Fruit fly (Drosophila melanogaster): ENCODE measurements around the gene cindr.

cindr gene

DNA sequence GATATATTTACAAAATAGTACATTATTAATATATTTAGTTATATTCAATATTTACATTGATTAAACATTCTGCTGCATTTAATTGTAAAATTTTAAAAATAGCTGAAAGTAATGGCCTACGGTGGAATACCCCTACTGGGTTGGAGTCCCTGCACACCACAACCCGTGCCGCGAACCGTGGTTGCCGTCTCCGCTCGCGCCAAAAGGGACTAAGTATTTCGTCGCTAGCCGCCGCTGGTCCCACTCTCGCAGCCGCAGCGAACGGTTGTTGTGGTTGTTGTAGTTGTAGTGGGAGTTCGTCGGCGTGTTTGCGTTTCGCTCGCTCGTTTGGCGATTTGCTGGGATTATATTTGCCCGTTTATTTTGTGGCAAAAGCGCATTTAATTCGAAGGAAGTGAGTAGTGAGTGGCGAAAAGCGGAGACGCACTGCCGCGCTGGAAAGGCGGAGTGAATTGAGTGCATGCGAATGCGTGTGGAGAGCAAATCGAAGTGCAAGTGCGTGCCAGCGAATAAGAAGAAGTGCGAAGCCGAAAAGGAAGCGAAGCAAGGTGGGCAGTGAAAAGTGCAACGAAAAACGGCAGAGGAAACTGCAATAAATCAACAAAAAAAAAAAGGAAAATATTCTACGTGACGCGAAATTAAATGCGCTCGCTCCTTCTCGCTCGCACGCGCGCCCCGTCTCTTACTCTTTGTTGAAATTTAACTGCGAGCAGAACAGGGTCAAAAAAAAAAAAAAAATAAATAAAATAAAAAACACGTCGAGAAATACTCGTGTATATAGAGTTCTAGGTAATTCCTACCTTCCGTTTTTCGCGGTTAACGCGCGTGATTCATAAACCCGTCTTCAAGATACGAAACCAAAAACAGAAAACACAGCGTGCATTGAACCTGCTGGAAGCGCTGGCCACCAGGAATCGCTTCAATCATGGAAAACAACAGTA lies at the start of gene cindr (continued):
- peak; percentile 6 for TF ChIP-seq lz (GFP tag; optimal IDR thresholded peaks at IDR 0.05)
- peak; percentile 15 for TF ChIP-seq Sox102F (GFP tag; optimal IDR thresholded peaks at IDR 0.05)

DNA sequence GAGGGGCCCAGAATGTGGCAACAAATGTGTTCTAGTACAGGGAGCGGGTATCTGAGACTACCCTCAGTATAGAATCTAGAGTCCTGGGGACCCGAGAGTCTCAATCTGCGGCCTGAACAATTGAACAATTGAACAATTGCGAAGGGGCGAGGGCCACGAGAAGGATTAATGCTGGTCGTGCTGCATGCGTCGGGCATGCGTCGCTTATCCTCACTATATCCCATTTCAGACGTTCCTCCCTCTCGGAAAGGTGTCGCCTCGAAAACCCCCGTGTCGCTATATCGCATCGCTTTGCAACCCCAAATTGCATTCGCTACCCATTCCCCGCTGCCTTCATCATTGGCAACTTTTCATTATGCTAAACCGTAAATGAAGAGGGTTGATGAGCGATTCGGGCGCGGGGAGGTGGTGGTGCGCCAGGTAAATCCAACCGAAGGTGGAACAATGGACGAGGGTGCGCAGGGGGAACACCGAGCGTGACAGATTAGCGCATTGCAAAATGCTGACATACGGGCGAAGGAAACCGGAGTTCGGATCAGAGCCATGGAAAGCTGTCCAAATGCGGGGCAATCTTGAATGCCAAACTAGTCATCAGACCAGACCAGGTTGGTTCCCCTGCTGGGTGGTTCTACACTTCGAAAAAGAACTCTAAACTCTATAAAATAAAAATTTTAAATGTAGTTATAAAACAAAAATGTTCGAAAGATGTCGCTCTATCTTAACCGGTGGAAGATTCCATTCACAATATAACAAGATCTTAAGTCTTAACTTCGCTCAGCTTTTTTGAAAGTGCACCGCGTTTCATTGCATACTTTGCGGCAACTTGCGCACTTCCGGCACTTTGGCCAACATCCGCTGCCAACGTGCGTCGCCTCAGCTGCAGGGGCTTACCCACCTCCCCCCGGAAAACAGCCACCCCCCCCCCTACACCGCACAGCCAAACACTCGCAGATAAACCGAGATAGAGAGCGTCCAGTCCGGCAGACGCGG lies 49.4 kb upstream of the cindr start:
- TF ChIP-seq Eip75B (GFP tag; optimal IDR thresholded peaks at IDR 0.05): no peak
- peak; percentile 43 for TF ChIP-seq CG3919 (GFP tag; optimal IDR thresholded peaks at IDR 0.05)
- TF ChIP-seq CG6792 (GFP tag; optimal IDR thresholded peaks at IDR 0.05): no peak
- peak; percentile 1 for TF ChIP-seq cyc (GFP tag; optimal IDR thresholded peaks at IDR 0.05)
- TF ChIP-seq svp (GFP tag): peak; percentile 48
- TF ChIP-seq Met (GFP tag; optimal IDR thresholded peaks at IDR 0.05): peak; percentile 9
- peak; percentile 49 for TF ChIP-seq Eip78C (GFP tag)
- TF ChIP-seq spab (GFP tag; optimal IDR thresholded peaks at IDR 0.05): peak; percentile 20
- TF ChIP-seq achi (GFP tag; optimal IDR thresholded peaks at IDR 0.05): peak; percentile 14

DNA sequence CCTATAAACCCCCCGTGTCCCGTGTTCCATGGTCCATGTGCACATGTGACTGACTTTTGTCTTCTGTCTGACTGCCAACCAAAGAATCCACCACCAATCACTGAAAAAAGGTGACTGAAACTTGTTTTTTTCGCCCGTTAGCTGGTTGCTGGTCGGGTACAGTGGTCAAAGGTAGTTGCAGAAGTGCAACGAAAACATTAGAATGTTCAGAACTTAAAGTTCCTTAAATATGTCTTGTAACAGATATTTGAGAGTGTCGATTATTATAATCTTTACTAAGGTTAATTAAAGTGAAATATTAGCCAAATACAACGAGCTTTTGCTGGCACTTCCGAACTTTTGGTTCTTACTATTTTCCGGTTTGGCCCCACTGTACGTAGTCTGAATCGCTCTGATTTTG lies 47.3 kb upstream of the cindr start:
- TF ChIP-seq acj6 (GFP tag; optimal IDR thresholded peaks at IDR 0.05): peak; percentile 4
- no peak for TF ChIP-seq CG8319 (GFP tag; optimal IDR thresholded peaks at IDR 0.05)
- TF ChIP-seq lz (GFP tag; optimal IDR thresholded peaks at IDR 0.05): peak; percentile 44
- peak; percentile 68 for TF ChIP-seq topi (GFP tag; optimal IDR thresholded peaks at IDR 0.05)
- TF ChIP-seq CG11294 (GFP tag; IDR thresholded peaks at IDR 0.05): no peak
- TF ChIP-seq CG4318 (GFP tag; optimal IDR thresholded peaks at IDR 0.05): no peak
- TF ChIP-seq CG10669 (GFP tag; optimal IDR thresholded peaks at IDR 0.05): peak; percentile 1
- no peak for TF ChIP-seq CG15336 (GFP tag; IDR thresholded peaks at IDR 0.05)
- TF ChIP-seq CG6792 (GFP tag; optimal IDR thresholded peaks at IDR 0.05): peak; percentile 45
- peak; percentile 17 for TF ChIP-seq Eip75B (GFP tag; optimal IDR thresholded peaks at IDR 0.05)
- peak; percentile 38 for TF ChIP-seq vri (GFP tag; optimal IDR thresholded peaks at IDR 0.05)
- no peak for TF ChIP-seq CG9139 (GFP tag; optimal IDR thresholded peaks at IDR 0.05)
- TF ChIP-seq Gug (GFP tag; IDR thresholded peaks at IDR 0.05): no peak
- no peak for TF ChIP-seq CG3032 (tag; optimal IDR thresholded peaks at IDR 0.05)
- peak; percentile 68 for TF ChIP-seq esn (GFP tag; optimal IDR thresholded peaks at IDR 0.05)
- peak; percentile 57 for TF ChIP-seq Met (GFP tag; optimal IDR thresholded peaks at IDR 0.05)
- no peak for TF ChIP-seq salr (GFP tag; optimal IDR thresholded peaks at IDR 0.05)
- no peak for TF ChIP-seq CG6276 (GFP tag; optimal IDR thresholded peaks at IDR 0.05)
- TF ChIP-seq eg (GFP tag; IDR thresholded peaks at IDR 0.05): no peak
- TF ChIP-seq cyc (GFP tag; optimal IDR thresholded peaks at IDR 0.05): peak; percentile 44
- TF ChIP-seq Sox15 (GFP tag; optimal IDR thresholded peaks at IDR 0.05): peak; percentile 8
- peak; percentile 64 for TF ChIP-seq Smox (GFP tag; optimal IDR thresholded peaks at IDR 0.05)
- TF ChIP-seq dac (GFP tag; optimal IDR thresholded peaks at IDR 0.05): no peak
- no peak for TF ChIP-seq CG8632 (GFP tag; optimal IDR thresholded peaks at IDR 0.05)
- TF ChIP-seq OdsH (GFP tag; optimal IDR thresholded peaks at IDR 0.05): no peak
- peak; percentile 24 for TF ChIP-seq achi (GFP tag; optimal IDR thresholded peaks at IDR 0.05)
- no peak for TF ChIP-seq Hr4 (GFP tag; optimal IDR thresholded peaks at IDR 0.05)
- TF ChIP-seq CG6808 (GFP tag; optimal IDR thresholded peaks at IDR 0.05): no peak
- no peak for TF ChIP-seq CG8119 (GFP tag; IDR thresholded peaks at IDR 0.05)
- peak; percentile 46 for TF ChIP-seq CG3919 (GFP tag; optimal IDR thresholded peaks at IDR 0.05)
- TF ChIP-seq CG32006 (GFP tag; optimal IDR thresholded peaks at IDR 0.05): peak; percentile 4
- peak; percentile 6 for TF ChIP-seq Ets96B (tag; optimal IDR thresholded peaks at IDR 0.05)
- peak; percentile 4 for TF ChIP-seq spab (GFP tag; optimal IDR thresholded peaks at IDR 0.05)
- no peak for TF ChIP-seq Lpt (GFP tag; optimal IDR thresholded peaks at IDR 0.05)
- peak; percentile 29 for TF ChIP-seq Sox14 (GFP tag; optimal IDR thresholded peaks at IDR 0.05)
- no peak for TF ChIP-seq dsx (GFP tag; optimal IDR thresholded peaks at IDR 0.05; ENCODE audit: poor library complexity, severe bottlenecking)
- TF ChIP-seq fd59A (GFP tag; optimal IDR thresholded peaks at IDR 0.05): no peak
- TF ChIP-seq fkh (GFP tag; optimal IDR thresholded peaks at IDR 0.05): no peak
- peak; percentile 43 for TF ChIP-seq Hr39 (GFP tag; optimal IDR thresholded peaks at IDR 0.05)
- no peak for TF ChIP-seq CG7368 (GFP tag; optimal IDR thresholded peaks at IDR 0.05)
